Fruit fly (Drosophila melanogaster) whole organism, prepupa: ENCODE data around the gene CG42818.

Source experiments
- CG10669 ChIP-seq: fragments of 200-800 bp; sonication (Bioruptor generic); optimal IDR thresholded peaks from 3 replicates; lab custom pipeline; 2018; ENCODE audit warnings: missing biosample characterization, mild to moderate bottlenecking, missing genetic modification characterization, moderate library complexity
- CG11902 ChIP-seq: fragments of 200-800 bp; sonication (Bioruptor generic); optimal IDR thresholded peaks from 3 replicates; lab custom pipeline; 2016; ENCODE audit warnings: missing biosample characterization, missing genetic modification characterization
- CG1621 ChIP-seq: fragments of 200-800 bp; sonication (Bioruptor generic); optimal IDR thresholded peaks from 3 replicates; lab custom pipeline; 2018; ENCODE audit warnings: missing biosample characterization, mild to moderate bottlenecking, missing genetic modification characterization
- CG31627 ChIP-seq: fragments of 200-800 bp; sonication (Bioruptor generic); optimal IDR thresholded peaks from 3 replicates; lab custom pipeline; 2016; ENCODE audit warnings: missing biosample characterization, missing genetic modification characterization
- CG32006 ChIP-seq: fragments of 200-800 bp; sonication (Bioruptor generic); optimal IDR thresholded peaks from 3 replicates; lab custom pipeline; 2017; ENCODE audit warnings: missing biosample characterization, mild to moderate bottlenecking, missing genetic modification characterization
- CG4318 ChIP-seq: fragments of 200-800 bp; sonication (Bioruptor generic); optimal IDR thresholded peaks from 3 replicates; lab custom pipeline; 2017; ENCODE audit warnings: missing biosample characterization, mild to moderate bottlenecking, missing genetic modification characterization
- CG6854 ChIP-seq: fragments of 200-800 bp; sonication (Bioruptor generic); optimal IDR thresholded peaks from 2 replicates; lab custom pipeline; 2017; ENCODE audit warnings: missing biosample characterization, mild to moderate bottlenecking, missing genetic modification characterization
- OdsH ChIP-seq: fragments of 200-800 bp; sonication (Bioruptor generic); optimal IDR thresholded peaks from 3 replicates; lab custom pipeline; 2016; ENCODE audit warnings: missing biosample characterization, missing genetic modification characterization
- Sox102F ChIP-seq: fragments of 200-800 bp; sonication (Bioruptor generic); optimal IDR thresholded peaks from 2 replicates; lab custom pipeline; 2016; ENCODE audit warnings: missing biosample characterization, mild to moderate bottlenecking, missing genetic modification characterization
- acj6 ChIP-seq: fragments of 200-800 bp; sonication (Bioruptor generic); optimal IDR thresholded peaks from 3 replicates; lab custom pipeline; 2016; ENCODE audit warnings: missing biosample characterization, missing genetic modification characterization
- dac ChIP-seq: fragments of 200-800 bp; sonication (Bioruptor generic); optimal IDR thresholded peaks from 2 replicates; lab custom pipeline; 2017; ENCODE audit warnings: missing biosample characterization, mild to moderate bottlenecking, missing genetic modification characterization
- dsx ChIP-seq: fragments of 200-800 bp; optimal IDR thresholded peaks from 3 replicates; lab custom pipeline; 2019; ENCODE audit warnings: missing biosample characterization, mild to moderate bottlenecking, missing genetic modification characterization, moderate library complexity; ENCODE audit not compliant: poor library complexity, severe bottlenecking
- fd85E ChIP-seq: fragments of 200-800 bp; sonication (Bioruptor generic); optimal IDR thresholded peaks from 3 replicates; lab custom pipeline; 2016; ENCODE audit warnings: missing biosample characterization, missing genetic modification characterization
- fkh ChIP-seq: fragments of 200-800 bp; sonication (Bioruptor generic); optimal IDR thresholded peaks from 3 replicates; lab custom pipeline; 2017; ENCODE audit warnings: missing biosample characterization, mild to moderate bottlenecking, missing genetic modification characterization, moderate library complexity

DNA sequence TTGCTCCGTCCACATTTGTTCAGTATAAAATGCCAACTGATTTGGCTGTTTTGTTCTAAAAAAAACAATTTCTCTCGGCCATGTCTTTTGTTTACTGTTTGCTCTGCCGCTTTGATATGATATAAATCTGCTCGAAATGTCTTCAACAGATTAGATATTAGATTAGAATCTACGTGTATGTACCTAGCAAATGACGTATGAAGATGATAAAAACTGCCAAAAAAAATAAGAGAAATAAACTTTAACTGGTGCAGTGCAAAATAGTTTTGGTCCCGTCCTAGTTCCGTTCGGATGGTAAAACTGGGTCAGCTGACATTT, 14.3 kb downstream of the CG42818 start:
- TF ChIP-seq CG10669 (GFP tag; lab: Kevin White, UChicago): no peak
- no peak for TF ChIP-seq acj6 (GFP tag; lab: Kevin White, UChicago)
- TF ChIP-seq OdsH (GFP tag; lab: Kevin White, UChicago): no peak
- TF ChIP-seq fd85E (GFP tag; lab: Kevin White, UChicago): no peak
- no peak for TF ChIP-seq CG32006 (GFP tag; lab: Kevin White, UChicago)
- peak; percentile 32 for TF ChIP-seq fkh (GFP tag; lab: Kevin White, UChicago)
- TF ChIP-seq dsx (GFP tag; lab: Kevin White, UChicago): no peak
- TF ChIP-seq CG11902: no peak
- TF ChIP-seq CG31627: no peak
- no peak for TF ChIP-seq dac (GFP tag; lab: Kevin White, UChicago)
- no peak for TF ChIP-seq Sox102F (GFP tag; lab: Kevin White, UChicago)
- no peak for TF ChIP-seq CG4318 (GFP tag; lab: Kevin White, UChicago)
- no peak for TF ChIP-seq CG1621 (tag; lab: Kevin White, UChicago)
- TF ChIP-seq CG6854: no peak
